Worm (Caenorhabditis elegans): Measurements from ENCODE around the gene odc-1.

Gene odc-1

ce11 chrV:6928938-6929337, 28.9 kb upstream of the odc-1 start, which contains the start of gene unc-68:
TSS of gene unc-68 (minus strand) at chrV:6929038.
- no peak for TF ChIP-seq unc-86 (tag; optimal IDR thresholded peaks at IDR 0.05)
- no peak for TF ChIP-seq unc-130 (tag; optimal IDR thresholded peaks at IDR 0.05)
- TF ChIP-seq Y116A8C.19 (tag; optimal IDR thresholded peaks at IDR 0.05; ENCODE audit: borderline replicate concordance): no peak
- no peak for TF ChIP-seq lin-15B (tag; optimal IDR thresholded peaks at IDR 0.05)
- TF ChIP-seq skn-1 (tag; optimal IDR thresholded peaks at IDR 0.05): no peak
- TF ChIP-seq ces-1 (GFP tag; optimal IDR thresholded peaks at IDR 0.05): no peak
- no peak for TF ChIP-seq hpl-2 (GFP tag; optimal IDR thresholded peaks at IDR 0.05)
- TF ChIP-seq ceh-90 (tag; optimal IDR thresholded peaks at IDR 0.05): no peak
- TF ChIP-seq lin-39 (tag; optimal IDR thresholded peaks at IDR 0.05): no peak
- no peak for TF ChIP-seq egl-27 (tag; optimal IDR thresholded peaks at IDR 0.05)
- TF ChIP-seq dpl-1 (GFP tag; optimal IDR thresholded peaks at IDR 0.05): no peak
- TF ChIP-seq nhr-12 (tag; optimal IDR thresholded peaks at IDR 0.05): no peak

- no peak for TF ChIP-seq ceh-63 (GFP tag; optimal IDR thresholded peaks at IDR 0.05)
- TF ChIP-seq tlp-1 (tag; optimal IDR thresholded peaks at IDR 0.05): no peak
- no peak for TF ChIP-seq lsy-2 (tag; optimal IDR thresholded peaks at IDR 0.05)
- no peak for TF ChIP-seq alr-1 (tag; optimal IDR thresholded peaks at IDR 0.05; ENCODE audit: borderline replicate concordance)
- TF ChIP-seq pax-3 (tag; optimal IDR thresholded peaks at IDR 0.05): no peak
- TF ChIP-seq isw-1 (GFP tag; IDR thresholded peaks at IDR 0.05): no peak
- no peak for TF ChIP-seq ama-1 (optimal IDR thresholded peaks at IDR 0.05)
- TF ChIP-seq snu-23 (GFP tag; optimal IDR thresholded peaks at IDR 0.05): no peak
- TF ChIP-seq sptf-1 (tag; optimal IDR thresholded peaks at IDR 0.05): no peak
- TF ChIP-seq nhr-77 (tag; optimal IDR thresholded peaks at IDR 0.05): no peak
- TF ChIP-seq lin-14 (GFP tag; optimal IDR thresholded peaks at IDR 0.05): peak; percentile 32
- TF ChIP-seq fkh-8 (tag; optimal IDR thresholded peaks at IDR 0.05): peak; percentile 16
These were observed 26.6 kb upstream of the odc-1 start for ce11 chrV:6926633-6927032.

ce11 chrV:6919251-6919650, 19.2 kb upstream of the odc-1 start:
- no peak for TF ChIP-seq lin-13 (GFP tag; optimal IDR thresholded peaks at IDR 0.05)
- TF ChIP-seq nhr-90 (tag; optimal IDR thresholded peaks at IDR 0.05; ENCODE audit: poor library complexity): no peak
- TF ChIP-seq aha-1 (tag; optimal IDR thresholded peaks at IDR 0.05): no peak
- no peak for TF ChIP-seq blmp-1 (tag; optimal IDR thresholded peaks at IDR 0.05)

DNA sequence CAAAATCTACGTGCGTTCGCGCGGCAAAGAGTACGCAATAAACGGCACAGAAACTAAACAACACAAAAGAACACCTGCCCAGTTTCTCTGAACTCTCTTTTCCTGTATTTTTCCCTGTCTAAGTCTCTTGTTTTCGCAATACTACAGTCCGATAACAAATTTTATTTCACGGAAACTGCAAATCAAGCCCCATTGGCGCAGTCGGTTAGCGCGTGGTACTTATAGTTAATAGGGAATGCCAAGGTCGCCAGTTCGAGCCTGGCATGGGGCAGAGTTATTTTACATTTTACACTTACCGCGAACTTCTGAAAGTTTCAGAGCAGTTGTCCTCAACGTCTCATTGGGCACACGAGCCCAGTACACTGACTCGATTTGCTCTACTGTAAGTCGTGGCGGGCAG, 17.3 kb upstream of the odc-1 start:
- TF ChIP-seq fkh-10 (GFP tag; optimal IDR thresholded peaks at IDR 0.05) (no peak), ceh-8 (GFP tag; optimal IDR thresholded peaks at IDR 0.05) (no peak), sox-4 (tag; optimal IDR thresholded peaks at IDR 0.05) (no peak), mep-1 (tag; optimal IDR thresholded peaks at IDR 0.05) (no peak), dpl-1 (GFP tag; optimal IDR thresholded peaks at IDR 0.05) (no peak), alr-1 (tag; optimal IDR thresholded peaks at IDR 0.05; ENCODE audit: borderline replicate concordance) (no peak)

- TF ChIP-seq tbx-2 (tag; optimal IDR thresholded peaks at IDR 0.05): no peak
- TF ChIP-seq lin-13 (GFP tag; optimal IDR thresholded peaks at IDR 0.05): no peak
- no peak for TF ChIP-seq dpl-1 (GFP tag; optimal IDR thresholded peaks at IDR 0.05)
- no peak for TF ChIP-seq mab-9 (GFP tag; IDR thresholded peaks at IDR 0.05)
- no peak for TF ChIP-seq pqm-1 (tag; optimal IDR thresholded peaks at IDR 0.05)
- TF ChIP-seq pag-3 (tag; optimal IDR thresholded peaks at IDR 0.05; ENCODE audit: borderline replicate concordance, insufficient read depth): no peak
- TF ChIP-seq ceh-8 (GFP tag; optimal IDR thresholded peaks at IDR 0.05): no peak
- TF ChIP-seq xbp-1 (tag; optimal IDR thresholded peaks at IDR 0.05): no peak
- no peak for TF ChIP-seq alr-1 (tag; optimal IDR thresholded peaks at IDR 0.05; ENCODE audit: borderline replicate concordance)
- no peak for TF ChIP-seq aly-2 (tag; optimal IDR thresholded peaks at IDR 0.05)
- TF ChIP-seq zag-1 (tag; optimal IDR thresholded peaks at IDR 0.05): no peak
- no peak for TF ChIP-seq unc-62 (GFP tag; optimal IDR thresholded peaks at IDR 0.05)
- TF ChIP-seq swsn-7 (tag; optimal IDR thresholded peaks at IDR 0.05): no peak
- TF ChIP-seq nhr-85 (tag): no peak
- no peak for TF ChIP-seq tlp-1 (tag; optimal IDR thresholded peaks at IDR 0.05)
- TF ChIP-seq lin-39 (tag; optimal IDR thresholded peaks at IDR 0.05): no peak
- no peak for TF ChIP-seq sox-4 (tag; optimal IDR thresholded peaks at IDR 0.05)
- no peak for TF ChIP-seq isw-1 (GFP tag; IDR thresholded peaks at IDR 0.05)
- no peak for TF ChIP-seq ceh-88 (GFP tag; IDR thresholded peaks at IDR 0.05)
These were observed 6.4 kb upstream of the odc-1 start for ce11 chrV:6906435-6906834.
